Worm (Caenorhabditis elegans) whole organism, L4/young adult: ENCODE results near the gene gmeb-1.

ENCODE experiments used
- W03F9.2 ChIP-seq: fragments of 150-350 bp; optimal IDR thresholded peaks from 2 replicates; lab custom pipeline; 2014; ENCODE audit warnings: missing biosample characterization, missing genetic modification characterization
- him-1 ChIP-seq: sonication (generic microtip); optimal IDR thresholded peaks from 2 replicates; lab custom pipeline; 2016; ENCODE audit warnings: missing genotype, missing genetic modification reagents, missing genetic modification characterization, missing compliant biosample characterization

- TF ChIP-seq W03F9.2 (tag; lab: Kevin White, UChicago) (peak; percentile 73), him-1 (tag; lab: Kevin White, UChicago) (no peak)
Measured at ce11 chrII:24559-24998, 5.2 kb downstream of the gmeb-1 start, which contains the start of gene enee-1.
